Worm (Caenorhabditis elegans) whole organism, early embryonic: ENCODE data around the gene xnd-1.

ENCODE experiments used
- B0310.2 ChIP-seq: sonication (generic microtip); optimal IDR thresholded peaks from 2 replicates; lab custom pipeline; 2016; ENCODE audit warnings: mild to moderate bottlenecking, missing genetic modification characterization, missing compliant biosample characterization
- F13C5.2 ChIP-seq: sonication (generic microtip); optimal IDR thresholded peaks from 2 replicates; lab custom pipeline; 2017; ENCODE audit warnings: mild to moderate bottlenecking, missing genetic modification characterization, inconsistent platforms, missing compliant biosample characterization
- aly-1 ChIP-seq: sonication (generic microtip); optimal IDR thresholded peaks from 2 replicates; lab custom pipeline; 2016; ENCODE audit warnings: missing genetic modification characterization, missing compliant biosample characterization
- ama-1 ChIP-seq: fragments of 150-350 bp; optimal IDR thresholded peaks from 2 replicates; lab custom pipeline; 2014
- ceh-13 ChIP-seq: fragments of 200-800 bp; sonication (Bioruptor generic); optimal IDR thresholded peaks from 2 replicates; lab custom pipeline; 2018; ENCODE audit warnings: mild to moderate bottlenecking, missing genetic modification characterization, missing compliant biosample characterization
- ceh-36 ChIP-seq: sonication (generic microtip); optimal IDR thresholded peaks from 2 replicates; lab custom pipeline; 2016; ENCODE audit warnings: missing genetic modification characterization, inconsistent platforms, missing compliant biosample characterization
- ets-7 ChIP-seq: sonication (generic microtip); optimal IDR thresholded peaks from 2 replicates; lab custom pipeline; 2016; ENCODE audit warnings: missing genotype, missing genetic modification characterization, missing compliant biosample characterization
- flt-1 ChIP-seq: fragments of 200-800 bp; sonication (Bioruptor generic); IDR thresholded peaks from 2 replicates; pipeline ENCODE4 v1.3.6; 2022; ENCODE audit warnings: missing genetic modification characterization, missing compliant biosample characterization
- hmbx-1 ChIP-seq: sonication (generic microtip); optimal IDR thresholded peaks from 2 replicates; lab custom pipeline; 2016; ENCODE audit warnings: mild to moderate bottlenecking, missing genetic modification characterization, missing compliant biosample characterization
- hmg-4 ChIP-seq: fragments of 200-800 bp; sonication (Bioruptor generic); optimal IDR thresholded peaks from 2 replicates; lab custom pipeline; 2018; ENCODE audit warnings: mild to moderate bottlenecking, missing genetic modification characterization, missing compliant biosample characterization
- hnd-1 ChIP-seq: sonication (generic microtip); optimal IDR thresholded peaks from 2 replicates; lab custom pipeline; 2016; ENCODE audit warnings: missing genetic modification characterization, missing compliant biosample characterization
- pes-1 ChIP-seq: fragments of 200-800 bp; sonication (Bioruptor generic); IDR thresholded peaks from 2 replicates; pipeline ENCODE4 v1.3.6; 2022; ENCODE audit warnings: missing genetic modification reagents, missing genetic modification characterization, missing compliant biosample characterization
- scrt-1 ChIP-seq: fragments of 200-800 bp; sonication (Bioruptor generic); IDR thresholded peaks from 2 replicates; pipeline ENCODE4 v1.3.6; 2022; ENCODE audit warnings: missing genetic modification characterization, missing compliant biosample characterization
- sea-1 ChIP-seq: fragments of 200-800 bp; sonication (Bioruptor generic); conservative IDR thresholded peaks from 2 replicates; pipeline ENCODE4 v1.3.6; 2022; ENCODE audit warnings: missing genetic modification characterization, missing compliant biosample characterization
- tbx-11 ChIP-seq: fragments of 200-800 bp; sonication (Bioruptor generic); IDR thresholded peaks from 2 replicates; pipeline ENCODE4 v1.3.6; 2022; ENCODE audit warnings: missing genetic modification characterization, missing compliant biosample characterization
- tbx-37 ChIP-seq: fragments of 200-800 bp; sonication (Bioruptor generic); conservative IDR thresholded peaks from 2 replicates; pipeline ENCODE4 v1.3.6; 2022; ENCODE audit warnings: missing genetic modification reagents, missing genetic modification characterization, missing compliant biosample characterization
- tra-4 ChIP-seq: sonication (generic microtip); optimal IDR thresholded peaks from 2 replicates; lab custom pipeline; 2017; ENCODE audit warnings: missing genetic modification characterization, missing compliant biosample characterization

Gene xnd-1

DNA sequence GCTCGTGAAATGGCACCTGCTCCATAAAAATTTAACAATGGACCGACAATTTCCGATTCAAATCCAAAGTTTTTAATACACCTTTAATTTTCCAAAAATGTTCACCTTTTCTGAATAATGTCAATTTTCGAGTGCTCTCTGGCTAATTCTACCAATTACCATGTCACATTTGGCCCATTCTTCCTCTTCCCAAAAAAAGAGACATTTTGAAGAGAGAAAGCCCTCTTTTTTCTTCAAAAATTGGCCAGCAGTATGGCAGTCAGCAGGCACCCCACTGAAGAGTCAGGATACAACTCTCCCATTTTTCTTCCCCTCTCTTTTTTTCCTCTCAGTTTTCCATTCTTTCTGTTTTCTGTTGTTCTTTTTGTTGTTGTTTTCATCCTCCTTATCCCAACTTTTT is 30.2 kb downstream of the xnd-1 start:
- TF ChIP-seq F13C5.2 (tag; lab: Kevin White, UChicago) (no peak), aly-1 (tag; lab: Kevin White, UChicago) (no peak), pes-1 (GFP tag; lab: Robert Waterston, UW) (no peak), tbx-11 (GFP tag; lab: Robert Waterston, UW) (no peak), flt-1 (GFP tag; lab: Robert Waterston, UW) (no peak), ceh-36 (tag; lab: Kevin White, UChicago) (no peak), ets-7 (tag; lab: Kevin White, UChicago) (no peak), hnd-1 (tag; lab: Kevin White, UChicago) (no peak), hmg-4 (no peak), tbx-37 (GFP tag; lab: Robert Waterston, UW) (no peak), scrt-1 (GFP tag; lab: Robert Waterston, UW) (no peak), ceh-13 (GFP tag; lab: Kevin White, UChicago) (no peak), B0310.2 (tag; lab: Kevin White, UChicago) (no peak), ama-1 (lab: Kevin White, UChicago) (no peak), sea-1 (GFP tag; lab: Robert Waterston, UW) (no peak), hmbx-1 (no peak), tra-4 (tag; lab: Kevin White, UChicago) (no peak)

DNA sequence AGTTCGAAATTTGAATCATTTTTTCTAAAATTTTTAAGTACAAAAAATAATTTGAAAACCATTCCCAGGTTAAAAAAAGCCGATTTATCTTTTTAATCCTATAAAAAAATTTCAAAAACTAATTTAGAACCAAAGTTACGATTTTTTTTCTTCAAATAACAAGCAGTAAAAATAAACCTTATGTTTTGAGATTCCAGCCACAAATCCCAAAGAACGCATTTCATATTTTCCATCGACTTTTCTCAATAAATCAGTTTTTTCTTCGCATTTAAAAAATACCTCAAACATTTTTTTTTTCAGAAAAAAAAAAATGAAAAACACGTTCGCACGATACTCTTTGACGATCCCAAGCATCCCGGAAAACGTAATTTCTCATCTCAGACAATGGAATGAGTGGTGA is 30.9 kb downstream of the xnd-1 start, which contains the start of gene ckk-1:
Gene ckk-1 (plus strand): TSS at position 301 of the 400 bp plus-strand sequence.
- TF ChIP-seq pes-1 (GFP tag; lab: Robert Waterston, UW) (no peak), sea-1 (GFP tag; lab: Robert Waterston, UW) (no peak), hmbx-1 (no peak), aly-1 (tag; lab: Kevin White, UChicago) (no peak), F13C5.2 (tag; lab: Kevin White, UChicago) (no peak), tra-4 (tag; lab: Kevin White, UChicago) (no peak), tbx-11 (GFP tag; lab: Robert Waterston, UW) (no peak), ceh-13 (GFP tag; lab: Kevin White, UChicago) (no peak), B0310.2 (tag; lab: Kevin White, UChicago) (no peak), flt-1 (GFP tag; lab: Robert Waterston, UW) (no peak), ama-1 (lab: Kevin White, UChicago) (no peak), ceh-36 (tag; lab: Kevin White, UChicago) (no peak), scrt-1 (GFP tag; lab: Robert Waterston, UW) (no peak), tbx-37 (GFP tag; lab: Robert Waterston, UW) (no peak), hnd-1 (tag; lab: Kevin White, UChicago) (no peak), ets-7 (tag; lab: Kevin White, UChicago) (no peak), hmg-4 (no peak)

- TF ChIP-seq hmg-4 (peak; percentile 5), sea-1 (GFP tag; lab: Robert Waterston, UW) (0 out of 2 replicates have a peak, but pooled peaks have one; percentile 65), tbx-11 (GFP tag; lab: Robert Waterston, UW) (0 out of 2 replicates have a peak, but pooled peaks have one; percentile 41)
Observed at ce11 chrIII:5637297-5637876, 33.1 kb downstream of the xnd-1 start.

- TF ChIP-seq tbx-11 (GFP tag; lab: Robert Waterston, UW), result no peak
- TF ChIP-seq aly-1 (tag; lab: Kevin White, UChicago), result no peak
- no peak for TF ChIP-seq hmbx-1
- no peak for TF ChIP-seq ceh-13 (GFP tag; lab: Kevin White, UChicago)
- TF ChIP-seq tra-4 (tag; lab: Kevin White, UChicago), result no peak
- TF ChIP-seq hnd-1 (tag; lab: Kevin White, UChicago), result no peak
- TF ChIP-seq ceh-36 (tag; lab: Kevin White, UChicago), result no peak
- no peak for TF ChIP-seq flt-1 (GFP tag; lab: Robert Waterston, UW)
- no peak for TF ChIP-seq scrt-1 (GFP tag; lab: Robert Waterston, UW)
- TF ChIP-seq pes-1 (GFP tag; lab: Robert Waterston, UW), result no peak
- TF ChIP-seq F13C5.2 (tag; lab: Kevin White, UChicago), result no peak
- no peak for TF ChIP-seq hmg-4
- no peak for TF ChIP-seq B0310.2 (tag; lab: Kevin White, UChicago)
- TF ChIP-seq sea-1 (GFP tag; lab: Robert Waterston, UW), result no peak
- TF ChIP-seq ets-7 (tag; lab: Kevin White, UChicago), result no peak
- no peak for TF ChIP-seq tbx-37 (GFP tag; lab: Robert Waterston, UW)
- no peak for TF ChIP-seq ama-1 (lab: Kevin White, UChicago)
Observed at ce11 chrIII:5639893-5640292, 35.6 kb downstream of the xnd-1 start.

DNA sequence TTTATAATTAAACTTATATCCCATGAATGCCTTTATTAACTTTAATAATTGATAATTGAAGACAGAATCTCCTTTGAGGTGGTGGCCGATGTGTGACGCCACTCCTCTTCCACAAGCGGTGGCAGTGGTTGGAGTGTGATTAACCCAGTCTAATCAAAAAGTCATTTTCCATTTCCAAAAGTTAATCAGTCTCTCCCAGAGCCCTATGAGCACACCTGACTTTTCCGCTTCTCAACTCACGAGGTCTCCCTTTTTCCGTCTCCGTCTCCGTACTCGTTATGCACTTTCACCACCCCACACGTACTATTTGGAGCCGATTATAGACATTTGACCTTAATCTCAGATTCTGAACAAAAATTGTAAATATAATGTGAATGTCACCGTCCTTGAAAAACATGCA is 38.4 kb downstream of the xnd-1 start:
- no peak for TF ChIP-seq ets-7 (tag; lab: Kevin White, UChicago)
- no peak for TF ChIP-seq sea-1 (GFP tag; lab: Robert Waterston, UW)
- TF ChIP-seq hmbx-1, result no peak
- no peak for TF ChIP-seq ceh-13 (GFP tag; lab: Kevin White, UChicago)
- TF ChIP-seq F13C5.2 (tag; lab: Kevin White, UChicago), result no peak
- TF ChIP-seq scrt-1 (GFP tag; lab: Robert Waterston, UW), result no peak
- TF ChIP-seq tbx-11 (GFP tag; lab: Robert Waterston, UW), result no peak
- TF ChIP-seq tbx-37 (GFP tag; lab: Robert Waterston, UW), result no peak

- no peak for TF ChIP-seq flt-1 (GFP tag; lab: Robert Waterston, UW)
- TF ChIP-seq pes-1 (GFP tag; lab: Robert Waterston, UW), result 0 out of 2 replicates have a peak, but pooled peaks have one; percentile 29
Observed at ce11 chrIII:5653692-5654105, 49.4 kb downstream of the xnd-1 start.

DNA sequence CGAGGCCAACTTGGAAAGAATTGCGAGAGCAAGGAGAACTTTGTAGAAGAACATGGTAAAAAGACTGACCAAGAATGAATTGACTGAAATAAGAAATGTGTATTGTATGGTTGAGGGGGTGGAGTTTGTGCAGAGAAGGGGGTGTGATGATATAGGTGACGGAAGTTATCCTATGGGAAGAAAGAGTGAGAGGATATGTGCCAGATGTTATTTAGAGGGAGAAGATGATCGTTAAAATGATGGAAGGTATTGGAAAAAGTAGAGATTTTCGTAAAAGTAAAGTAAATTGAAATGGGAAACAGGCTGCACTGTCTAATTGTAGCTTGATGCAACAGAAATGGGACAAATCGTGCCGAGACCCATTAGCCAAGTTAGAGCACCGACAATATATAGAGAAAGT is 52.7 kb downstream of the xnd-1 start, which contains the start of gene sdz-21:
Gene sdz-21 (minus strand): TSS at position 101 of the 400 bp plus-strand sequence.
- no peak for TF ChIP-seq pes-1 (GFP tag; lab: Robert Waterston, UW)
- TF ChIP-seq ets-7 (tag; lab: Kevin White, UChicago), result no peak
- no peak for TF ChIP-seq ama-1 (lab: Kevin White, UChicago)
- no peak for TF ChIP-seq sea-1 (GFP tag; lab: Robert Waterston, UW)
- TF ChIP-seq flt-1 (GFP tag; lab: Robert Waterston, UW), result no peak
- no peak for TF ChIP-seq ceh-36 (tag; lab: Kevin White, UChicago)
- TF ChIP-seq tbx-37 (GFP tag; lab: Robert Waterston, UW), result no peak
- no peak for TF ChIP-seq F13C5.2 (tag; lab: Kevin White, UChicago)
- TF ChIP-seq hnd-1 (tag; lab: Kevin White, UChicago), result no peak
- TF ChIP-seq hmg-4, result no peak
- no peak for TF ChIP-seq B0310.2 (tag; lab: Kevin White, UChicago)
- TF ChIP-seq tbx-11 (GFP tag; lab: Robert Waterston, UW), result no peak
- no peak for TF ChIP-seq aly-1 (tag; lab: Kevin White, UChicago)
- TF ChIP-seq hmbx-1, result no peak
- no peak for TF ChIP-seq scrt-1 (GFP tag; lab: Robert Waterston, UW)
- no peak for TF ChIP-seq ceh-13 (GFP tag; lab: Kevin White, UChicago)
- TF ChIP-seq tra-4 (tag; lab: Kevin White, UChicago), result no peak
